Worm (Caenorhabditis elegans) whole organism, late embryonic: ENCODE data around the gene casy-1.
A peak's percentile ranks its signal among the peaks of the same experiment; 100 is the strongest.

Experiments used
- C38D4.7 ChIP-seq: fragments of 200-800 bp; sonication (Bioruptor generic); optimal IDR thresholded peaks from 2 replicates; lab custom pipeline; 2018; ENCODE audit warnings: mild to moderate bottlenecking, missing genetic modification characterization, moderate library complexity, missing compliant biosample characterization
- F13H6.1 ChIP-seq: sonication (generic microtip); optimal IDR thresholded peaks from 2 replicates; lab custom pipeline; 2016; ENCODE audit warnings: missing genetic modification characterization, missing compliant biosample characterization
- K02D7.2 ChIP-seq: sonication (generic microtip); optimal IDR thresholded peaks from 2 replicates; lab custom pipeline; 2017; ENCODE audit warnings: mild to moderate bottlenecking, missing genetic modification characterization, missing compliant biosample characterization
- T23F11.4 ChIP-seq: fragments of 200-800 bp; sonication (Bioruptor generic); optimal IDR thresholded peaks from 2 replicates; lab custom pipeline; 2018; ENCODE audit warnings: mild to moderate bottlenecking, missing genetic modification characterization, missing compliant biosample characterization
- ama-1 ChIP-seq: fragments of 150-350 bp; optimal IDR thresholded peaks from 2 replicates; lab custom pipeline; 2014
- ceh-14 ChIP-seq: sonication (generic microtip); optimal IDR thresholded peaks from 2 replicates; lab custom pipeline; 2016; ENCODE audit warnings: missing genotype, missing genetic modification characterization, missing compliant biosample characterization
- ceh-19 ChIP-seq: fragments of 200-800 bp; sonication (Bioruptor generic); optimal IDR thresholded peaks from 2 replicates; lab custom pipeline; 2018; ENCODE audit warnings: mild to moderate bottlenecking, missing genetic modification characterization, missing compliant biosample characterization
- ceh-2 ChIP-seq: sonication (generic microtip); optimal IDR thresholded peaks from 2 replicates; lab custom pipeline; 2016; ENCODE audit warnings: missing genotype, missing genetic modification characterization, missing compliant biosample characterization
- ceh-24 ChIP-seq: sonication (generic microtip); optimal IDR thresholded peaks from 2 replicates; lab custom pipeline; 2016; ENCODE audit warnings: mild to moderate bottlenecking, missing genetic modification characterization, missing compliant biosample characterization
- ceh-31 ChIP-seq: sonication (generic microtip); optimal IDR thresholded peaks from 2 replicates; lab custom pipeline; 2016; ENCODE audit warnings: missing genetic modification characterization, missing compliant biosample characterization
- ceh-34 ChIP-seq: sonication (generic microtip); optimal IDR thresholded peaks from 2 replicates; lab custom pipeline; 2016; ENCODE audit warnings: mild to moderate bottlenecking, missing genetic modification characterization, missing compliant biosample characterization
- ceh-48 ChIP-seq: sonication (generic microtip); optimal IDR thresholded peaks from 2 replicates; lab custom pipeline; 2016; ENCODE audit warnings: missing genetic modification characterization, inconsistent platforms, missing compliant biosample characterization
- che-1 ChIP-seq: sonication (generic microtip); optimal IDR thresholded peaks from 2 replicates; lab custom pipeline; 2016; ENCODE audit warnings: mild to moderate bottlenecking, missing genetic modification characterization, missing compliant biosample characterization
- elt-2 ChIP-seq: sonication (generic microtip); optimal IDR thresholded peaks from 2 replicates; lab custom pipeline; 2016; ENCODE audit warnings: missing genetic modification reagents, missing genetic modification characterization, missing compliant biosample characterization
- eyg-1 ChIP-seq: sonication (generic microtip); optimal IDR thresholded peaks from 2 replicates; lab custom pipeline; 2016; ENCODE audit warnings: missing genotype, missing genetic modification characterization, missing compliant biosample characterization
- fax-1 ChIP-seq: sonication (generic microtip); optimal IDR thresholded peaks from 2 replicates; lab custom pipeline; 2016; ENCODE audit warnings: missing genotype, missing genetic modification characterization, missing compliant biosample characterization
- fkh-10 ChIP-seq: fragments of 150-350 bp; optimal IDR thresholded peaks from 2 replicates; lab custom pipeline; 2014; ENCODE audit warnings: missing biosample characterization, missing genetic modification reagents, missing genetic modification characterization
- hlh-13 ChIP-seq: fragments of 200-800 bp; sonication (Bioruptor generic); optimal IDR thresholded peaks from 2 replicates; lab custom pipeline; 2018; ENCODE audit warnings: mild to moderate bottlenecking, missing genetic modification characterization, missing compliant biosample characterization
- hlh-15 ChIP-seq: sonication (generic microtip); optimal IDR thresholded peaks from 2 replicates; lab custom pipeline; 2016; ENCODE audit warnings: missing genetic modification characterization, missing compliant biosample characterization
- hlh-8 ChIP-seq: sonication (generic microtip); optimal IDR thresholded peaks from 2 replicates; lab custom pipeline; 2016; ENCODE audit warnings: missing genotype, missing genetic modification characterization, missing compliant biosample characterization
- lin-11 ChIP-seq: fragments of 200-800 bp; sonication (Bioruptor generic); optimal IDR thresholded peaks from 2 replicates; lab custom pipeline; 2018; ENCODE audit warnings: mild to moderate bottlenecking, missing genetic modification characterization, missing compliant biosample characterization
- madf-2 ChIP-seq: sonication (generic microtip); optimal IDR thresholded peaks from 2 replicates; lab custom pipeline; 2017; ENCODE audit warnings: missing genetic modification characterization, missing compliant biosample characterization
- mec-3 ChIP-seq: sonication (generic microtip); optimal IDR thresholded peaks from 2 replicates; lab custom pipeline; 2016; ENCODE audit warnings: borderline replicate concordance, missing genetic modification characterization, missing compliant biosample characterization
- nhr-11 ChIP-seq: fragments of 150-350 bp; optimal IDR thresholded peaks from 2 replicates; lab custom pipeline; 2014; ENCODE audit warnings: missing biosample characterization, missing genetic modification characterization
- nhr-232 ChIP-seq: sonication (generic microtip); optimal IDR thresholded peaks from 2 replicates; lab custom pipeline; 2016; ENCODE audit warnings: missing genetic modification characterization, missing compliant biosample characterization
- odd-2 ChIP-seq: sonication (generic microtip); optimal IDR thresholded peaks from 2 replicates; lab custom pipeline; 2017; ENCODE audit warnings: antibody characterized with exemption, mild to moderate bottlenecking, missing genetic modification characterization, missing compliant biosample characterization
- pag-3 ChIP-seq: sonication (generic microtip); optimal IDR thresholded peaks from 2 replicates; lab custom pipeline; 2016; ENCODE audit warnings: missing compliant biosample characterization, missing genetic modification characterization, borderline replicate concordance
- pha-2 ChIP-seq: sonication (generic microtip); optimal IDR thresholded peaks from 2 replicates; lab custom pipeline; 2017; ENCODE audit warnings: mild to moderate bottlenecking, missing genetic modification characterization, missing compliant biosample characterization
- pha-4 ChIP-seq: fragments of 150-350 bp; optimal IDR thresholded peaks from 2 replicates; lab custom pipeline; 2018; ENCODE audit warnings: missing biosample characterization, missing genetic modification reagents, missing genetic modification characterization
- pros-1 ChIP-seq: fragments of 150-350 bp; optimal IDR thresholded peaks from 2 replicates; lab custom pipeline; 2014; ENCODE audit warnings: missing biosample characterization, missing genetic modification reagents, missing genetic modification characterization
- sdc-2 ChIP-seq: sonication (generic microtip); optimal IDR thresholded peaks from 2 replicates; lab custom pipeline; 2016; ENCODE audit warnings: missing genotype, missing genetic modification characterization, missing compliant biosample characterization
- sox-4 ChIP-seq: sonication (generic microtip); optimal IDR thresholded peaks from 2 replicates; lab custom pipeline; 2017; ENCODE audit warnings: mild to moderate bottlenecking, missing genetic modification characterization, inconsistent platforms, missing compliant biosample characterization
- ttx-3 ChIP-seq: sonication (generic microtip); optimal IDR thresholded peaks from 2 replicates; lab custom pipeline; 2016; ENCODE audit warnings: missing genetic modification reagents, missing genetic modification characterization, missing compliant biosample characterization
- unc-3 ChIP-seq, 2 experiments: fragments of 200-800 bp in 1 of 2; sonication (Bioruptor generic) in 1 of 2; sonication (generic microtip) in 1 of 2; conservative IDR thresholded peaks in 1 of 2; optimal IDR thresholded peaks in 1 of 2; 2 replicates each; pipeline versions ENCODE4 v1.3.6 to Lab custom; 2016 to 2022; ENCODE audit warnings: missing compliant biosample characterization in 2 of 2, missing genetic modification characterization in 2 of 2, missing genetic modification reagents in 1 of 2
- unc-42 ChIP-seq: sonication (generic microtip); optimal IDR thresholded peaks from 2 replicates; lab custom pipeline; 2016; ENCODE audit warnings: missing genotype, missing genetic modification characterization, missing compliant biosample characterization
- unc-55 ChIP-seq: sonication (generic microtip); optimal IDR thresholded peaks from 2 replicates; lab custom pipeline; 2017; ENCODE audit warnings: missing biosample characterization, missing genetic modification reagents, missing genetic modification characterization
- ztf-16 ChIP-seq: sonication (generic microtip); optimal IDR thresholded peaks from 2 replicates; lab custom pipeline; 2017; ENCODE audit warnings: missing genetic modification characterization, missing compliant biosample characterization

The casy-1 gene

ce11 chrII:5968037-5968436 is 11.6 kb upstream of the casy-1 start, which contains the start of gene B0034.1:
Gene B0034.1 (plus strand): TSS chrII:5968337.
- TF ChIP-seq pros-1 (tag; lab: Kevin White, UChicago) (no peak), lin-11 (tag; lab: Kevin White, UChicago) (no peak), sdc-2 (tag; lab: Kevin White, UChicago) (no peak), eyg-1 (tag; lab: Kevin White, UChicago) (no peak), elt-2 (tag; lab: Kevin White, UChicago) (no peak), ceh-2 (tag; lab: Kevin White, UChicago) (no peak)

ce11 chrII:5966637-5967036 is 10.2 kb upstream of the casy-1 start:
- TF ChIP-seq ceh-34 (tag; lab: Kevin White, UChicago) (peak; percentile 25), ttx-3 (tag; lab: Kevin White, UChicago) (no peak), ceh-24 (no peak), ceh-31 (peak; percentile 50), mec-3 (tag; lab: Kevin White, UChicago) (no peak), pha-2 (tag; lab: Kevin White, UChicago) (no peak), unc-42 (tag; lab: Kevin White, UChicago) (peak; percentile 18), madf-2 (tag; lab: Kevin White, UChicago) (no peak), pha-4 (tag; lab: Kevin White, UChicago) (no peak), unc-55 (GFP tag; lab: Kevin White, UChicago) (peak; percentile 40), unc-3 (GFP tag; conservative IDR thresholded peaks at IDR 0.05; lab: Robert Waterston, UW) (no peak), unc-3 (tag; optimal IDR thresholded peaks at IDR 0.05; lab: Kevin White, UChicago) (no peak), sdc-2 (tag; lab: Kevin White, UChicago) (no peak), hlh-15 (tag; lab: Kevin White, UChicago) (no peak), hlh-13 (GFP tag; lab: Kevin White, UChicago) (no peak), ceh-19 (no peak), fkh-10 (GFP tag; lab: Kevin White, UChicago) (no peak), ceh-2 (tag; lab: Kevin White, UChicago) (no peak), fax-1 (tag; lab: Kevin White, UChicago) (no peak)

- TF ChIP-seq ceh-31: no peak
- TF ChIP-seq nhr-11 (tag; lab: Kevin White, UChicago): no peak
- no peak for TF ChIP-seq sox-4 (tag; lab: Kevin White, UChicago)
- TF ChIP-seq F13H6.1 (tag; lab: Kevin White, UChicago): no peak
- TF ChIP-seq hlh-8 (tag; lab: Kevin White, UChicago): no peak
- TF ChIP-seq ama-1 (lab: Kevin White, UChicago): no peak
- no peak for TF ChIP-seq ceh-14
- TF ChIP-seq ztf-16: no peak
These were observed 8.5 kb upstream of the casy-1 start for ce11 chrII:5964962-5965361.

- peak; percentile 63 for TF ChIP-seq unc-42 (tag; lab: Kevin White, UChicago)
- TF ChIP-seq ceh-48 (tag; lab: Kevin White, UChicago): peak; percentile 47
- TF ChIP-seq fkh-10 (GFP tag; lab: Kevin White, UChicago): peak; percentile 39
- TF ChIP-seq ceh-31: peak; percentile 19
- no peak for TF ChIP-seq odd-2 (tag; lab: Kevin White, UChicago)
- no peak for TF ChIP-seq che-1 (tag; lab: Kevin White, UChicago)
These were observed 5.9 kb upstream of the casy-1 start for ce11 chrII:5962343-5962742.

ce11 chrII:5961317-5961716 is 4.8 kb upstream of the casy-1 start, which contains the start of gene B0034.7:
Gene B0034.7 (plus strand): TSS chrII:5961617.
- TF ChIP-seq hlh-15 (tag; lab: Kevin White, UChicago): no peak
- TF ChIP-seq nhr-232 (tag; lab: Kevin White, UChicago): no peak
- TF ChIP-seq fax-1 (tag; lab: Kevin White, UChicago): no peak
- no peak for TF ChIP-seq K02D7.2 (tag; lab: Kevin White, UChicago)
- TF ChIP-seq ttx-3 (tag; lab: Kevin White, UChicago): no peak
- TF ChIP-seq pag-3 (tag; lab: Kevin White, UChicago): no peak
- TF ChIP-seq fkh-10 (GFP tag; lab: Kevin White, UChicago): no peak
- TF ChIP-seq T23F11.4 (GFP tag; lab: Kevin White, UChicago): no peak
- no peak for TF ChIP-seq C38D4.7 (GFP tag; lab: Kevin White, UChicago)
